Fruit fly (Drosophila melanogaster) whole organism, embryonic: ENCODE data around the gene Sas-4.

Experiments
- CG10654 ChIP-seq: fragments of 200-800 bp; sonication (Bioruptor generic); optimal IDR thresholded peaks from 2 replicates; lab custom pipeline; 2016; ENCODE audit warnings: missing biosample characterization, missing genetic modification characterization
- CG11085 ChIP-seq: fragments of 200-800 bp; sonication (Bioruptor generic); IDR thresholded peaks from 2 replicates; pipeline ENCODE4 v1.3.6; 2022; ENCODE audit warnings: missing biosample characterization, missing genetic modification characterization
- CG11696 ChIP-seq: fragments of 200-800 bp; sonication (Bioruptor generic); IDR thresholded peaks from 2 replicates; pipeline ENCODE4 v1.3.6; 2022; ENCODE audit warnings: missing biosample characterization, missing genetic modification characterization
- CG12104 ChIP-seq: fragments of 200-800 bp; sonication (Bioruptor generic); optimal IDR thresholded peaks from 3 replicates; lab custom pipeline; 2016; ENCODE audit warnings: missing biosample characterization, missing genetic modification characterization
- CG12219 ChIP-seq: fragments of 200-800 bp; sonication (Bioruptor generic); optimal IDR thresholded peaks from 3 replicates; lab custom pipeline; 2018; ENCODE audit warnings: missing biosample characterization, mild to moderate bottlenecking, missing genetic modification characterization
- CG12299 ChIP-seq: fragments of 200-800 bp; sonication (Bioruptor generic); optimal IDR thresholded peaks from 2 replicates; lab custom pipeline; 2018; ENCODE audit warnings: missing biosample characterization, mild to moderate bottlenecking, missing genetic modification characterization
- CG13624 ChIP-seq: fragments of 200-800 bp; sonication (Bioruptor generic); optimal IDR thresholded peaks from 2 replicates; lab custom pipeline; 2016; ENCODE audit warnings: missing biosample characterization, missing genetic modification characterization
- CG17912 ChIP-seq: fragments of 200-800 bp; sonication (Bioruptor generic); optimal IDR thresholded peaks from 2 replicates; lab custom pipeline; 2018; ENCODE audit warnings: missing biosample characterization, mild to moderate bottlenecking, missing genetic modification characterization
- CG18599 ChIP-seq: fragments of 200-800 bp; sonication (Bioruptor generic); optimal IDR thresholded peaks from 3 replicates; lab custom pipeline; 2017; ENCODE audit warnings: missing biosample characterization, missing genetic modification characterization, mild to moderate bottlenecking, moderate library complexity, missing genetic modification reagents
- CG3726 ChIP-seq: fragments of 200-800 bp; sonication (Bioruptor generic); IDR thresholded peaks from 3 replicates; pipeline ENCODE4, ENCODE4 v1.3.6; 2022; ENCODE audit warnings: missing biosample characterization, missing genetic modification characterization
- CG4424 ChIP-seq: fragments of 200-800 bp; sonication (Bioruptor generic); optimal IDR thresholded peaks from 3 replicates; lab custom pipeline; 2016; ENCODE audit warnings: missing biosample characterization, missing genetic modification characterization
- CG6272 ChIP-seq: fragments of 200-800 bp; sonication (Bioruptor generic); IDR thresholded peaks from 2 replicates; pipeline ENCODE4 v1.3.6; 2022; ENCODE audit warnings: missing biosample characterization, missing genetic modification characterization
- CG8281 ChIP-seq: fragments of 200-800 bp; sonication (Bioruptor generic); optimal IDR thresholded peaks from 2 replicates; lab custom pipeline; 2018; ENCODE audit warnings: missing biosample characterization, mild to moderate bottlenecking, missing genetic modification characterization, moderate library complexity
- CG8944 ChIP-seq: fragments of 200-800 bp; sonication (Bioruptor generic); optimal IDR thresholded peaks from 3 replicates; lab custom pipeline; 2016; ENCODE audit warnings: missing biosample characterization, missing genetic modification characterization
- CG9932 ChIP-seq: fragments of 200-800 bp; sonication (Bioruptor generic); IDR thresholded peaks from 2 replicates; pipeline ENCODE4 v1.3.6; 2022; ENCODE audit warnings: missing biosample characterization, missing genetic modification characterization
- CHES-1-like ChIP-seq: fragments of 200-800 bp; sonication (Bioruptor generic); optimal IDR thresholded peaks from 2 replicates; lab custom pipeline; 2016; ENCODE audit warnings: missing biosample characterization, missing genetic modification characterization
- Chrac-16 ChIP-seq: fragments of 200-800 bp; sonication (Bioruptor generic); optimal IDR thresholded peaks from 3 replicates; lab custom pipeline; 2016; ENCODE audit warnings: missing biosample characterization, missing genetic modification characterization
- Dref ChIP-seq: fragments of 200-800 bp; sonication (Bioruptor generic); IDR thresholded peaks from 2 replicates; pipeline ENCODE4 v1.3.6; 2022; ENCODE audit warnings: missing biosample characterization, missing genetic modification characterization
- HLH3B ChIP-seq: fragments of 200-800 bp; sonication (Bioruptor generic); IDR thresholded peaks from 2 replicates; pipeline ENCODE4 v1.3.6; 2022; ENCODE audit warnings: missing biosample characterization, missing genetic modification characterization
- HLH54F ChIP-seq: fragments of 200-800 bp; sonication (Bioruptor generic); optimal IDR thresholded peaks from 3 replicates; lab custom pipeline; 2016; ENCODE audit warnings: missing biosample characterization, missing genetic modification characterization
- HLHmδ ChIP-seq: fragments of 200-800 bp; sonication (Bioruptor generic); optimal IDR thresholded peaks from 2 replicates; lab custom pipeline; 2018; ENCODE audit warnings: missing biosample characterization, mild to moderate bottlenecking, missing genetic modification characterization, moderate library complexity
- HmgZ ChIP-seq: fragments of 200-800 bp; sonication (Bioruptor generic); optimal IDR thresholded peaks from 2 replicates; lab custom pipeline; 2018; ENCODE audit warnings: missing biosample characterization, mild to moderate bottlenecking, missing genetic modification characterization
- NC2β ChIP-seq: fragments of 200-800 bp; sonication (Bioruptor generic); optimal IDR thresholded peaks from 2 replicates; lab custom pipeline; 2016; ENCODE audit warnings: missing biosample characterization, missing genetic modification characterization
- Oli ChIP-seq: fragments of 200-800 bp; sonication (Bioruptor generic); optimal IDR thresholded peaks from 2 replicates; lab custom pipeline; 2018; ENCODE audit warnings: missing biosample characterization, mild to moderate bottlenecking, missing genetic modification characterization, moderate library complexity
- Scr ChIP-seq: fragments of 200-800 bp; sonication (Bioruptor generic); IDR thresholded peaks from 2 replicates; pipeline ENCODE4 v1.3.6; 2022; ENCODE audit warnings: missing biosample characterization, missing genetic modification characterization; ENCODE audit not compliant: partially characterized antibody
- Sox102F ChIP-seq: fragments of 200-800 bp; sonication (Bioruptor generic); optimal IDR thresholded peaks from 2 replicates; lab custom pipeline; 2018; ENCODE audit warnings: missing biosample characterization, mild to moderate bottlenecking, missing genetic modification characterization, moderate library complexity
- Spps ChIP-seq: fragments of 200-800 bp; sonication (Bioruptor generic); optimal IDR thresholded peaks from 2 replicates; lab custom pipeline; 2018; ENCODE audit warnings: missing biosample characterization, mild to moderate bottlenecking, missing genetic modification characterization
- Sry-δ ChIP-seq: fragments of 200-800 bp; sonication (Bioruptor generic); optimal IDR thresholded peaks from 2 replicates; lab custom pipeline; 2016; ENCODE audit warnings: missing biosample characterization, missing genetic modification characterization
- Tbp ChIP-seq: fragments of >200 bp; optimal IDR thresholded peaks from 2 replicates; lab custom pipeline; 2018; ENCODE audit warnings: missing biosample characterization, missing genetic modification characterization
- cg ChIP-seq: fragments of 200-800 bp; sonication (Bioruptor generic); optimal IDR thresholded peaks from 3 replicates; lab custom pipeline; 2019; ENCODE audit warnings: missing biosample characterization, mild to moderate bottlenecking, missing genetic modification characterization, moderate library complexity
- disco-r ChIP-seq: fragments of 200-800 bp; sonication (Bioruptor generic); optimal IDR thresholded peaks from 2 replicates; lab custom pipeline; 2016; ENCODE audit warnings: missing biosample characterization, missing genetic modification characterization
- dpn ChIP-seq, 2 experiments: fragments of 200-800 bp; sonication (Bioruptor generic); optimal IDR thresholded peaks; 3 replicates each; lab custom pipeline; 2016; ENCODE audit warnings: missing biosample characterization in 2 of 2, missing genetic modification characterization in 2 of 2
- ems ChIP-seq: fragments of 200-800 bp; sonication (Bioruptor generic); optimal IDR thresholded peaks from 3 replicates; lab custom pipeline; 2016; ENCODE audit warnings: missing biosample characterization, missing genetic modification characterization
- esg ChIP-seq: fragments of 200-800 bp; sonication (Bioruptor generic); conservative IDR thresholded peaks from 2 replicates; pipeline ENCODE4 v1.3.6; 2022; ENCODE audit warnings: missing biosample characterization, missing genetic modification characterization
- eyg ChIP-seq: fragments of 200-800 bp; sonication (Bioruptor generic); optimal IDR thresholded peaks from 3 replicates; lab custom pipeline; 2016; ENCODE audit warnings: missing biosample characterization, missing genetic modification characterization
- gro ChIP-seq: fragments of 200-800 bp; sonication (Bioruptor generic); optimal IDR thresholded peaks from 2 replicates; lab custom pipeline; 2016; ENCODE audit warnings: missing biosample characterization, missing genetic modification characterization
- hkb ChIP-seq, 2 experiments: fragments of 200-800 bp in 1 of 2; fragments of >200 bp in 1 of 2; sonication (Bioruptor generic) in 1 of 2; IDR thresholded peaks in 1 of 2; optimal IDR thresholded peaks in 1 of 2; 2 replicates each; pipeline versions ENCODE4 v1.3.6 to Lab custom; 2017 to 2022; ENCODE audit warnings: missing biosample characterization in 1 of 2, missing genetic modification characterization in 1 of 2
- inv ChIP-seq: fragments of 200-800 bp; sonication (Bioruptor generic); IDR thresholded peaks from 2 replicates; pipeline ENCODE4 v1.3.6; 2022; ENCODE audit warnings: missing biosample characterization, missing genetic modification characterization; ENCODE audit not compliant: partially characterized antibody
- jigr1 ChIP-seq: fragments of 200-800 bp; sonication (Bioruptor generic); IDR thresholded peaks from 3 replicates; pipeline ENCODE4 v1.3.6; 2022; ENCODE audit warnings: missing biosample characterization, missing genetic modification characterization
- knrl ChIP-seq: fragments of 200-800 bp; sonication (Bioruptor generic); IDR thresholded peaks from 3 replicates; pipeline ENCODE4 v1.3.6; 2022; ENCODE audit warnings: missing biosample characterization, missing genetic modification characterization; ENCODE audit not compliant: partially characterized antibody
- pan ChIP-seq, 4 experiments: fragments of >200 bp in 3 of 4; fragments of 200-800 bp in 1 of 4; sonication (Bioruptor generic) in 1 of 4; optimal IDR thresholded peaks in 3 of 4; IDR thresholded peaks in 1 of 4; 2 replicates each; pipeline versions ENCODE4 v1.3.6 to Lab custom; 2017 to 2022; ENCODE audit warnings: missing biosample characterization in 2 of 4, missing genetic modification characterization in 2 of 4, mixed read lengths in 1 of 4
- pita ChIP-seq: fragments of 200-800 bp; sonication (Bioruptor generic); optimal IDR thresholded peaks from 2 replicates; lab custom pipeline; 2017; ENCODE audit warnings: missing biosample characterization, mild to moderate bottlenecking, missing genetic modification characterization
- slp2 ChIP-seq: fragments of 200-800 bp; sonication (Bioruptor generic); optimal IDR thresholded peaks from 2 replicates; lab custom pipeline; 2016; ENCODE audit warnings: missing biosample characterization, missing genetic modification characterization
- vfl ChIP-seq: fragments of 200-800 bp; sonication (Bioruptor generic); optimal IDR thresholded peaks from 2 replicates; lab custom pipeline; 2016; ENCODE audit warnings: missing biosample characterization, missing genetic modification characterization
- wek ChIP-seq: fragments of 200-800 bp; sonication (Bioruptor generic); optimal IDR thresholded peaks from 3 replicates; lab custom pipeline; 2018; ENCODE audit warnings: missing biosample characterization, mild to moderate bottlenecking, missing genetic modification characterization, moderate library complexity
- zen2 ChIP-seq: fragments of 200-800 bp; sonication (Bioruptor generic); IDR thresholded peaks from 3 replicates; pipeline ENCODE4 v1.3.6; 2022; ENCODE audit warnings: missing biosample characterization, missing genetic modification characterization; ENCODE audit not compliant: partially characterized antibody
- zfh1 ChIP-seq: fragments of 200-800 bp; sonication (Bioruptor generic); IDR thresholded peaks from 3 replicates; pipeline ENCODE4 v1.3.6; 2022; ENCODE audit warnings: missing biosample characterization, missing genetic modification characterization
- zfh2 ChIP-seq: fragments of 200-800 bp; sonication (Bioruptor generic); optimal IDR thresholded peaks from 2 replicates; lab custom pipeline; 2016; ENCODE audit warnings: missing biosample characterization, missing genetic modification characterization

Gene Sas-4

DNA sequence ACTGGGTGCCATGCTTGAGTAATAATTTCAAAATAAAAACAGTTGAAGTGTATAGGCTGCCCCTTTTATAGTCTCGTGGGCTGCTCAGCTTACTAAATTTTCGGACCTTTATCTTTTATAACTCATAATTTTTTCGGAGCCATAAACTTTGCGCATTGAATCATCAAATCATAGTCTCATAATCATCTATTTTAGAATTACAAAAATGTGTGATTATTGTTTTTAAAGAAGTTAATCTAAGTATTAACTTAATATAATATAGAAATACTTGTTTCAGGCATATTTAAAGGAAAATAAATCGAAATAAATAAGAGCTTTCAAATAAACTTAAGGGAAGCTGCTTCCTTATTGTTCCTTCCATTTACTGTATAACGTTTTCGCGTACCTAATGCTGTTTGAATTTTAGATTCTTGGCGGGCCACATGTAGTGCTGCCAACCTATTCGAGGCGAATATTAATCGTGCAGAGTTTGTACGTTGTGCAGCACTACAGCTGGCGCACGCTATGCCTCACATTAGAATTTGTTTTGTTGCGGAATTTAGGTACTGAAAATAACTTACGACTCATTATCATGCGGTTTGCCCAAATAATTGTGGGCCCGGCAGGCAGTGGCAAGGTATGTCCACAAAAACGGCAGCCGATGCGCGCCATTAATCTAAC, 6.8 kb upstream of the Sas-4 start, which contains the start of the genes CG14610 and CG2656 (continued):
- TF ChIP-seq Oli (tag; lab: Kevin White, UChicago) (peak; percentile 36), zfh1 (GFP tag; lab: Robert Waterston, UW) (peak; percentile 88), dpn (GFP tag; optimal IDR thresholded peaks at IDR 0.05; lab: Kevin White, UChicago) (peak; percentile 83 to 90), CHES-1-like (GFP tag; lab: Kevin White, UChicago) (peak; percentile 82), jigr1 (GFP tag; lab: Robert Waterston, UW) (no peak), CG4424 (GFP tag; lab: Kevin White, UChicago) (peak; percentile 74), HLHmδ (GFP tag; lab: Kevin White, UChicago) (no peak), knrl (GFP tag; lab: Robert Waterston, UW) (peak; percentile 51; the same call in 2 of the 3 replicates), HLH54F (GFP tag; lab: Kevin White, UChicago) (peak; percentile 90), Chrac-16 (GFP tag; lab: Kevin White, UChicago) (peak; percentile 89), CG6272 (GFP tag; lab: Robert Waterston, UW) (no peak; the same call in 1 of the 2 replicates), vfl (peak; percentile 86), CG11085 (GFP tag; lab: Robert Waterston, UW) (0 out of 2 replicates have a peak, but pooled peaks have one; percentile 38), pan (optimal IDR thresholded peaks at IDR 0.05; lab: Kevin White, UChicago) (no peak), pan (GFP tag; optimal IDR thresholded peaks at IDR 0.05 in 1 of 2, IDR thresholded peaks at IDR 0.05 in 1 of 2) (peak in 1 of 2 experiments; percentile 61), Spps (peak; percentile 14), NC2β (GFP tag; lab: Kevin White, UChicago) (peak; percentile 82), Tbp (GFP tag; lab: Kevin White, UChicago) (no peak), Dref (GFP tag; lab: Robert Waterston, UW) (peak; percentile 50; the same call in 1 of the 2 replicates), inv (GFP tag; lab: Robert Waterston, UW) (peak; percentile 37; the same call in 1 of the 2 replicates), CG18599 (GFP tag; lab: Kevin White, UChicago) (peak; percentile 74), CG8281 (tag; lab: Kevin White, UChicago) (no peak), CG9932 (GFP tag; lab: Robert Waterston, UW) (peak; percentile 86), pita (GFP tag; lab: Kevin White, UChicago) (no peak), esg (peak; percentile 42; the same call in 1 of the 2 replicates), disco-r (GFP tag; lab: Kevin White, UChicago) (peak; percentile 14), ems (peak; percentile 86), CG12219 (GFP tag; lab: Kevin White, UChicago) (no peak), HmgZ (tag; lab: Kevin White, UChicago) (peak; percentile 90), zfh2 (GFP tag; lab: Kevin White, UChicago) (peak; percentile 86), CG3726 (GFP tag; lab: Robert Waterston, UW) (no peak), CG10654 (GFP tag; lab: Kevin White, UChicago) (peak; percentile 77), HLH3B (0 out of 2 replicates have a peak, but pooled peaks have one; percentile 38), CG12299 (tag; lab: Kevin White, UChicago) (peak; percentile 38), cg (GFP tag; lab: Kevin White, UChicago) (no peak), CG8944 (peak; percentile 89), gro (GFP tag; lab: Kevin White, UChicago) (peak; percentile 85), CG13624 (peak; percentile 89), CG12104 (GFP tag; lab: Kevin White, UChicago) (no peak), Sry-δ (GFP tag; lab: Kevin White, UChicago) (peak; percentile 70), CG11696 (GFP tag; lab: Robert Waterston, UW) (no peak), Sox102F (GFP tag; lab: Kevin White, UChicago) (peak; percentile 73), wek (GFP tag; lab: Kevin White, UChicago) (peak; percentile 45), CG17912 (GFP tag; lab: Kevin White, UChicago) (peak; percentile 59), Scr (GFP tag; lab: Robert Waterston, UW) (peak; percentile 59), slp2 (GFP tag; lab: Kevin White, UChicago) (peak; percentile 66), zen2 (GFP tag; lab: Robert Waterston, UW) (no peak; the same call in 2 of the 3 replicates), hkb (optimal IDR thresholded peaks at IDR 0.05; lab: Kevin White, UChicago) (no peak), hkb (GFP tag; IDR thresholded peaks at IDR 0.05; lab: Robert Waterston, UW) (peak; percentile 65), eyg (GFP tag; lab: Kevin White, UChicago) (peak; percentile 48)
